Fruit fly (Drosophila melanogaster) whole organism, prepupa: ENCODE results near the gene fy.

Experiments used
- Blimp-1 ChIP-seq: fragments of 200-800 bp; sonication (Bioruptor generic); optimal IDR thresholded peaks from 3 replicates; lab custom pipeline; 2017; ENCODE audit warnings: missing biosample characterization, missing genetic modification characterization, mild to moderate bottlenecking, moderate library complexity, missing genetic modification reagents
- CG6276 ChIP-seq: fragments of 200-800 bp; sonication (Bioruptor generic); optimal IDR thresholded peaks from 2 replicates; lab custom pipeline; 2017; ENCODE audit warnings: missing biosample characterization, mild to moderate bottlenecking, missing genetic modification characterization
- CG7368 ChIP-seq: fragments of 200-800 bp; sonication (Bioruptor generic); optimal IDR thresholded peaks from 3 replicates; lab custom pipeline; 2016; ENCODE audit warnings: missing biosample characterization, missing genetic modification characterization
- Hr38 ChIP-seq: sonication (Bioruptor generic); optimal IDR thresholded peaks from 2 replicates; lab custom pipeline; 2016; ENCODE audit warnings: missing biosample characterization, missing genetic modification characterization
- cyc ChIP-seq: fragments of 200-800 bp; sonication (Bioruptor generic); optimal IDR thresholded peaks from 3 replicates; lab custom pipeline; 2016; ENCODE audit warnings: missing biosample characterization, missing genetic modification characterization
- fd85E ChIP-seq: fragments of 200-800 bp; sonication (Bioruptor generic); optimal IDR thresholded peaks from 3 replicates; lab custom pipeline; 2016; ENCODE audit warnings: missing biosample characterization, missing genetic modification characterization
- fkh ChIP-seq: fragments of 200-800 bp; sonication (Bioruptor generic); optimal IDR thresholded peaks from 3 replicates; lab custom pipeline; 2017; ENCODE audit warnings: missing biosample characterization, mild to moderate bottlenecking, missing genetic modification characterization, moderate library complexity
- pdm3 ChIP-seq: fragments of 200-800 bp; sonication (Bioruptor generic); optimal IDR thresholded peaks from 3 replicates; lab custom pipeline; 2016; ENCODE audit warnings: missing biosample characterization, missing genetic modification characterization
- ss ChIP-seq, 2 experiments: fragments of 200-800 bp; sonication (Bioruptor generic); optimal IDR thresholded peaks; 2 replicates in 1 of 2; 3 replicates in 1 of 2; lab custom pipeline; 2017 to 2018; ENCODE audit warnings: mild to moderate bottlenecking in 2 of 2, missing biosample characterization in 2 of 2, missing genetic modification characterization in 2 of 2, moderate library complexity in 1 of 2
- vri ChIP-seq: fragments of 200-800 bp; sonication (Bioruptor generic); optimal IDR thresholded peaks from 3 replicates; lab custom pipeline; 2016; ENCODE audit warnings: missing biosample characterization, mild to moderate bottlenecking, missing genetic modification characterization

dm6 chr2L:8384985-8385519, 18.0 kb downstream of the fy start:
- TF ChIP-seq CG6276 (no peak), fd85E (no peak), cyc (GFP tag; lab: Kevin White, UChicago) (no peak), pdm3 (no peak), fkh (GFP tag; lab: Kevin White, UChicago) (no peak), ss (GFP tag; optimal IDR thresholded peaks at IDR 0.05; lab: Kevin White, UChicago) (no peak), Hr38 (GFP tag; lab: Kevin White, UChicago) (no peak), vri (GFP tag; lab: Kevin White, UChicago) (no peak), CG7368 (GFP tag; lab: Kevin White, UChicago) (no peak), Blimp-1 (GFP tag; lab: Kevin White, UChicago) (no peak)
